Worm (Caenorhabditis elegans): ENCODE measurements around the gene srw-44.

DNA sequence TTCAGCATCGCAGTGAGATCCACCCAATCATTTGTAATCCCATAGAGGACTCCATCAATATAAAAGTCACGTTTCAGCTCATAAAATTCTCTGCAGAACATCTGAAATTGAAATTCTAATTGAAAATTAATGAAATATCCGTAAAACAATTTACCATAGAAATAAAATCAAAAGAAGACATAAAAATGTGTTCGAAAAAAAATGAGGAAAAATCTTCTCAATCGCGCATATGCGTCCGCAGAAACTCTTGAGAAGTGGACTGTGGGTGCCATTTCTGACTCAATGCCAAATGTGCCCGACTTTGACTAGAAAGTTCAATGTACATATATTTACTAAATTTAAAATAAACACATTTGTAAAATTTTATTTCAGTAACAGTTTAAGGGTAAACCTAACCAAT lies 11.6 kb upstream of the srw-44 start, which contains the start of gene F14F8.9:
- TF ChIP-seq flh-1 (GFP tag; optimal IDR thresholded peaks at IDR 0.05) (no peak), nhr-28 (tag; optimal IDR thresholded peaks at IDR 0.05) (no peak), lin-13 (tag; optimal IDR thresholded peaks at IDR 0.05) (no peak), nhr-12 (tag; optimal IDR thresholded peaks at IDR 0.05) (no peak), elt-1 (tag; optimal IDR thresholded peaks at IDR 0.05; ENCODE audit: borderline replicate concordance, insufficient read depth) (no peak)

Data from whole organism, mixed stage, embryonic.